Worm (Caenorhabditis elegans) whole organism, mixed stage, embryonic: ENCODE measurements around the gene srsx-5.

Experiments used
- elt-1 ChIP-seq: sonication (generic microtip); optimal IDR thresholded peaks from 2 replicates; lab custom pipeline; 2017; ENCODE audit warnings: missing genetic modification characterization, mild to moderate bottlenecking, missing compliant biosample characterization, antibody characterized with exemption, moderate library complexity, borderline replicate concordance; ENCODE audit not compliant: insufficient read depth
- lin-13 ChIP-seq: fragments of 150-350 bp; optimal IDR thresholded peaks from 2 replicates; lab custom pipeline; 2014; ENCODE audit warnings: missing biosample characterization, missing genetic modification characterization
- lin-32 ChIP-seq: fragments of 200-800 bp; sonication (Bioruptor generic); optimal IDR thresholded peaks from 2 replicates; lab custom pipeline; 2018; ENCODE audit warnings: mild to moderate bottlenecking, missing genetic modification characterization, missing compliant biosample characterization
- lsy-2 ChIP-seq: fragments of 150-350 bp; optimal IDR thresholded peaks from 2 replicates; lab custom pipeline; 2014; ENCODE audit warnings: missing biosample characterization, missing genetic modification characterization
- mep-1 ChIP-seq: fragments of 150-350 bp; optimal IDR thresholded peaks from 2 replicates; lab custom pipeline; 2017; ENCODE audit warnings: missing biosample characterization, missing genetic modification reagents, missing genetic modification characterization, inconsistent platforms
- nhr-12 ChIP-seq: fragments of 150-350 bp; optimal IDR thresholded peaks from 2 replicates; lab custom pipeline; 2014; ENCODE audit warnings: missing biosample characterization, missing genetic modification characterization
- nhr-237 ChIP-seq: fragments of 150-350 bp; optimal IDR thresholded peaks from 2 replicates; lab custom pipeline; 2014; ENCODE audit warnings: missing biosample characterization, missing genetic modification characterization
- nhr-28 ChIP-seq: fragments of 150-350 bp; optimal IDR thresholded peaks from 2 replicates; lab custom pipeline; 2014; ENCODE audit warnings: missing biosample characterization, missing genetic modification characterization
- nhr-76 ChIP-seq: sonication (generic microtip); optimal IDR thresholded peaks from 2 replicates; lab custom pipeline; 2017; ENCODE audit warnings: missing biosample characterization, missing genetic modification characterization
- pha-4 ChIP-seq: fragments of 150-350 bp; optimal IDR thresholded peaks from 2 replicates; lab custom pipeline; 2018; ENCODE audit warnings: missing biosample characterization, missing genetic modification reagents, missing genetic modification characterization
- snpc-4 ChIP-seq: fragments of 150-350 bp; optimal IDR thresholded peaks from 2 replicates; lab custom pipeline; 2014; ENCODE audit warnings: missing biosample characterization, missing genetic modification characterization
- sptf-1 ChIP-seq: sonication (generic microtip); optimal IDR thresholded peaks from 2 replicates; lab custom pipeline; 2017; ENCODE audit warnings: mild to moderate bottlenecking, missing genetic modification characterization, moderate library complexity, missing compliant biosample characterization
- unc-39 ChIP-seq: fragments of 150-350 bp; optimal IDR thresholded peaks from 2 replicates; lab custom pipeline; 2014; ENCODE audit warnings: missing biosample characterization, missing genetic modification characterization
- unc-62 ChIP-seq: fragments of 150-350 bp; optimal IDR thresholded peaks from 2 replicates; lab custom pipeline; 2014; ENCODE audit warnings: missing biosample characterization, missing genetic modification reagents, missing genetic modification characterization

DNA sequence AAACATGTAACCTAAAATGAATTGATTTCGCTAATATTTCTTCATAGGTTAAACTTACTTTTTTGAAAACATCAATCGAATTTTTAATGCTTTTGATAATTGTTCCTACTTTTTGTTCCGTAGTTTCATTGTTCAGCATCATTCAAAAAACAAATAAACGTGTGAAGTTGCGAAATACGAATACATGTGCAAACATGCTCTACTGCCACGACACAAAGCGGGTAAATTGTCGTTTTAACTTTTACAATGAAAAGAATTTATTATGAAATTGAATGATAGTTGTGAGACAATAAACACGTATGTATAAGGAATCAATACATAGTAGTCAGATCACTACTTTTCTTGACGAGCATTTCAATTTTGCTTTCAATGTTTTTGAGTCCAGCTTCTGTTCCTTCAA is 26.4 kb downstream of the srsx-5 start, which contains the start of gene F26D11.12:
- TF ChIP-seq lsy-2 (tag; lab: Kevin White, UChicago) (no peak), elt-1 (tag; lab: Kevin White, UChicago) (no peak), nhr-76 (tag; lab: Kevin White, UChicago) (no peak), nhr-237 (no peak), mep-1 (no peak), unc-62 (no peak), unc-39 (no peak), pha-4 (tag; lab: Kevin White, UChicago) (no peak), nhr-28 (tag; lab: Kevin White, UChicago) (no peak), snpc-4 (tag; lab: Kevin White, UChicago) (no peak), sptf-1 (tag; lab: Kevin White, UChicago) (no peak), lin-32 (GFP tag; lab: Kevin White, UChicago) (no peak), nhr-12 (tag; lab: Kevin White, UChicago) (no peak), lin-13 (no peak)
